Fruit fly (Drosophila melanogaster) whole organism, embryonic: Measurements from ENCODE around the gene Girdin.

Source experiments
- Awh ChIP-seq: fragments of 200-800 bp; sonication (Bioruptor generic); IDR thresholded peaks from 2 replicates; pipeline ENCODE4, ENCODE4 v1.3.6; 2022; ENCODE audit warnings: missing biosample characterization, missing genetic modification characterization
- CG1024 ChIP-seq: fragments of 200-800 bp; sonication (Bioruptor generic); IDR thresholded peaks from 2 replicates; pipeline ENCODE4 v1.3.6; 2022; ENCODE audit warnings: missing biosample characterization, missing genetic modification characterization
- CG10366 ChIP-seq: fragments of 200-800 bp; sonication (Bioruptor generic); IDR thresholded peaks from 2 replicates; pipeline ENCODE4 v1.3.6; 2022; ENCODE audit warnings: missing biosample characterization, missing genetic modification characterization
- CG12299 ChIP-seq: fragments of 200-800 bp; sonication (Bioruptor generic); optimal IDR thresholded peaks from 2 replicates; lab custom pipeline; 2018; ENCODE audit warnings: missing biosample characterization, mild to moderate bottlenecking, missing genetic modification characterization
- CG12659 ChIP-seq: fragments of 200-800 bp; sonication (Bioruptor generic); optimal IDR thresholded peaks from 3 replicates; lab custom pipeline; 2017; ENCODE audit warnings: mild to moderate bottlenecking, missing biosample characterization, missing genetic modification reagents, missing genetic modification characterization
- CG13296 ChIP-seq: fragments of 200-800 bp; sonication (Bioruptor generic); optimal IDR thresholded peaks from 3 replicates; lab custom pipeline; 2018; ENCODE audit warnings: missing biosample characterization, mild to moderate bottlenecking, missing genetic modification characterization
- CG13894 ChIP-seq: fragments of 200-800 bp; sonication (Bioruptor generic); optimal IDR thresholded peaks from 3 replicates; lab custom pipeline; 2018; ENCODE audit warnings: missing biosample characterization, mild to moderate bottlenecking, missing genetic modification characterization, moderate library complexity
- CG16779 ChIP-seq: fragments of 200-800 bp; sonication (Bioruptor generic); IDR thresholded peaks from 2 replicates; pipeline ENCODE4 v1.3.6; 2022; ENCODE audit warnings: missing biosample characterization, missing genetic modification characterization
- CG18262 ChIP-seq: fragments of 200-800 bp; optimal IDR thresholded peaks from 3 replicates; lab custom pipeline; 2019; ENCODE audit warnings: missing biosample characterization, mild to moderate bottlenecking, missing genetic modification characterization, moderate library complexity
- CG2120 ChIP-seq: fragments of 200-800 bp; sonication (Bioruptor generic); optimal IDR thresholded peaks from 3 replicates; lab custom pipeline; 2016; ENCODE audit warnings: missing biosample characterization, missing genetic modification characterization
- CG2202 ChIP-seq: fragments of 200-800 bp; sonication (Bioruptor generic); optimal IDR thresholded peaks from 2 replicates; lab custom pipeline; 2018; ENCODE audit warnings: missing biosample characterization, mild to moderate bottlenecking, missing genetic modification characterization
- CG30431 ChIP-seq: fragments of 200-800 bp; sonication (Bioruptor generic); optimal IDR thresholded peaks from 2 replicates; lab custom pipeline; 2017; ENCODE audit warnings: missing biosample characterization, missing genetic modification characterization
- CG31365 ChIP-seq: fragments of 200-800 bp; sonication (Bioruptor generic); optimal IDR thresholded peaks from 2 replicates; lab custom pipeline; 2018; ENCODE audit warnings: missing biosample characterization, mild to moderate bottlenecking, missing genetic modification characterization
- CG31441 ChIP-seq: fragments of 200-800 bp; sonication (Bioruptor generic); IDR thresholded peaks from 2 replicates; pipeline ENCODE4 v1.3.6; 2022; ENCODE audit warnings: missing biosample characterization, missing genetic modification characterization
- CG3163 ChIP-seq: fragments of 200-800 bp; sonication (Bioruptor generic); optimal IDR thresholded peaks from 3 replicates; lab custom pipeline; 2016; ENCODE audit warnings: missing biosample characterization, missing genetic modification characterization
- CG3407 ChIP-seq: fragments of 200-800 bp; sonication (Bioruptor generic); optimal IDR thresholded peaks from 2 replicates; lab custom pipeline; 2018; ENCODE audit warnings: missing biosample characterization, mild to moderate bottlenecking, missing genetic modification characterization
- CG34224 ChIP-seq: fragments of 200-800 bp; sonication (Bioruptor generic); IDR thresholded peaks from 3 replicates; pipeline ENCODE4 v1.3.6; 2022; ENCODE audit warnings: missing biosample characterization, missing genetic modification characterization; ENCODE audit not compliant: partially characterized antibody
- CG4424 ChIP-seq: fragments of 200-800 bp; sonication (Bioruptor generic); optimal IDR thresholded peaks from 3 replicates; lab custom pipeline; 2016; ENCODE audit warnings: missing biosample characterization, missing genetic modification characterization
- CG7556 ChIP-seq: fragments of 200-800 bp; sonication (Bioruptor generic); optimal IDR thresholded peaks from 2 replicates; lab custom pipeline; 2017; ENCODE audit warnings: missing biosample characterization, mild to moderate bottlenecking, missing genetic modification characterization
- CG8281 ChIP-seq: fragments of 200-800 bp; sonication (Bioruptor generic); optimal IDR thresholded peaks from 2 replicates; lab custom pipeline; 2018; ENCODE audit warnings: missing biosample characterization, mild to moderate bottlenecking, missing genetic modification characterization, moderate library complexity
- CG8359 ChIP-seq: fragments of 200-800 bp; sonication (Bioruptor generic); optimal IDR thresholded peaks from 2 replicates; lab custom pipeline; 2017; ENCODE audit warnings: missing biosample characterization, mild to moderate bottlenecking, missing genetic modification characterization, borderline replicate concordance
- CG8924 ChIP-seq: fragments of 200-800 bp; optimal IDR thresholded peaks from 3 replicates; lab custom pipeline; 2019; ENCODE audit warnings: missing biosample characterization, mild to moderate bottlenecking, missing genetic modification characterization, moderate library complexity
- CG9727 ChIP-seq: fragments of 200-800 bp; sonication (Bioruptor generic); optimal IDR thresholded peaks from 3 replicates; lab custom pipeline; 2017; ENCODE audit warnings: missing biosample characterization, mild to moderate bottlenecking, missing genetic modification characterization
- CkIIα-i1 ChIP-seq: fragments of 200-800 bp; sonication (Bioruptor generic); IDR thresholded peaks from 2 replicates; pipeline ENCODE4 v1.3.6; 2022; ENCODE audit warnings: missing biosample characterization, missing genetic modification characterization
- D19A ChIP-seq: fragments of 200-800 bp; optimal IDR thresholded peaks from 3 replicates; lab custom pipeline; 2019; ENCODE audit warnings: missing biosample characterization, mild to moderate bottlenecking, missing genetic modification characterization, moderate library complexity
- Doc3 ChIP-seq: fragments of 200-800 bp; sonication (Bioruptor generic); IDR thresholded peaks from 3 replicates; pipeline ENCODE4 v1.3.6; 2022; ENCODE audit warnings: missing biosample characterization, missing genetic modification characterization; ENCODE audit not compliant: partially characterized antibody
- E2f2 ChIP-seq: fragments of 200-800 bp; sonication (Bioruptor generic); IDR thresholded peaks from 2 replicates; pipeline ENCODE4 v1.3.6; 2022; ENCODE audit warnings: missing biosample characterization, missing genetic modification characterization
- Gsc ChIP-seq: fragments of 200-800 bp; sonication (Bioruptor generic); IDR thresholded peaks from 2 replicates; pipeline ENCODE4 v1.3.6; 2022; ENCODE audit warnings: missing biosample characterization, missing genetic modification characterization
- Hand ChIP-seq: fragments of 200-800 bp; sonication (Bioruptor generic); optimal IDR thresholded peaks from 2 replicates; lab custom pipeline; 2017; ENCODE audit warnings: mild to moderate bottlenecking, missing biosample characterization, missing genetic modification reagents, missing genetic modification characterization
- Hmx ChIP-seq: fragments of 200-800 bp; sonication (Bioruptor generic); optimal IDR thresholded peaks from 2 replicates; lab custom pipeline; 2016; ENCODE audit warnings: missing biosample characterization, missing genetic modification characterization
- MTF-1 ChIP-seq: fragments of 200-800 bp; sonication (Bioruptor generic); optimal IDR thresholded peaks from 2 replicates; lab custom pipeline; 2018; ENCODE audit warnings: missing biosample characterization, mild to moderate bottlenecking, missing genetic modification characterization, borderline replicate concordance
- Max ChIP-seq: fragments of 200-800 bp; sonication (Bioruptor generic); optimal IDR thresholded peaks from 2 replicates; lab custom pipeline; 2016; ENCODE audit warnings: missing biosample characterization, mild to moderate bottlenecking, missing genetic modification characterization
- Ptx1 ChIP-seq: fragments of 200-800 bp; sonication (Bioruptor generic); IDR thresholded peaks from 2 replicates; pipeline ENCODE4 v1.3.6; 2022; ENCODE audit warnings: missing biosample characterization, missing genetic modification characterization
- Rfx ChIP-seq: fragments of 200-800 bp; sonication (Bioruptor generic); IDR thresholded peaks from 2 replicates; pipeline ENCODE4 v1.3.6; 2022; ENCODE audit warnings: missing biosample characterization, missing genetic modification characterization
- Side ChIP-seq: fragments of 200-800 bp; sonication (Bioruptor generic); optimal IDR thresholded peaks from 2 replicates; lab custom pipeline; 2016; ENCODE audit warnings: missing biosample characterization, missing genetic modification characterization
- Six4 ChIP-seq: fragments of 200-800 bp; sonication (Bioruptor generic); optimal IDR thresholded peaks from 2 replicates; lab custom pipeline; 2016; ENCODE audit warnings: missing biosample characterization, missing genetic modification characterization
- YL-1 ChIP-seq: fragments of 200-800 bp; sonication (Bioruptor generic); optimal IDR thresholded peaks from 3 replicates; lab custom pipeline; 2017; ENCODE audit warnings: missing biosample characterization, mild to moderate bottlenecking, missing genetic modification characterization
- aop ChIP-seq: fragments of 200-800 bp; sonication (Bioruptor generic); IDR thresholded peaks from 2 replicates; pipeline ENCODE4 v1.3.6; 2022; ENCODE audit warnings: missing biosample characterization, missing genetic modification characterization
- chn ChIP-seq: fragments of 200-800 bp; sonication (Bioruptor generic); optimal IDR thresholded peaks from 2 replicates; lab custom pipeline; 2016; ENCODE audit warnings: missing biosample characterization, missing genetic modification characterization
- dimm ChIP-seq: fragments of 200-800 bp; sonication (Bioruptor generic); IDR thresholded peaks from 2 replicates; pipeline ENCODE4 v1.3.6; 2022; ENCODE audit warnings: missing biosample characterization, missing genetic modification characterization
- exex ChIP-seq: fragments of 200-800 bp; sonication (Bioruptor generic); optimal IDR thresholded peaks from 4 replicates; lab custom pipeline; 2018; ENCODE audit warnings: missing biosample characterization, mild to moderate bottlenecking, missing genetic modification characterization, moderate library complexity
- gfzf ChIP-seq: fragments of 200-800 bp; sonication (Bioruptor generic); optimal IDR thresholded peaks from 2 replicates; lab custom pipeline; 2016; ENCODE audit warnings: missing biosample characterization, mild to moderate bottlenecking, missing genetic modification characterization, moderate library complexity
- jing ChIP-seq: fragments of 200-800 bp; sonication (Bioruptor generic); optimal IDR thresholded peaks from 2 replicates; lab custom pipeline; 2018; ENCODE audit warnings: missing biosample characterization, mild to moderate bottlenecking, missing genetic modification characterization
- maf-S ChIP-seq: fragments of 200-800 bp; sonication (Bioruptor generic); optimal IDR thresholded peaks from 2 replicates; lab custom pipeline; 2016; ENCODE audit warnings: missing biosample characterization, missing genetic modification characterization
- nerfin-2 ChIP-seq: fragments of 200-800 bp; sonication (Bioruptor generic); IDR thresholded peaks from 2 replicates; pipeline ENCODE4 v1.3.6; 2022; ENCODE audit warnings: missing biosample characterization, missing genetic modification characterization; ENCODE audit not compliant: partially characterized antibody
- ro ChIP-seq: fragments of 200-800 bp; sonication (Bioruptor generic); IDR thresholded peaks from 2 replicates; pipeline ENCODE4 v1.3.6; 2022; ENCODE audit warnings: missing biosample characterization, missing genetic modification characterization
- sd ChIP-seq: fragments of 200-800 bp; sonication (Bioruptor generic); optimal IDR thresholded peaks from 3 replicates; lab custom pipeline; 2018; ENCODE audit warnings: missing biosample characterization, mild to moderate bottlenecking, missing genetic modification characterization, moderate library complexity
- shn ChIP-seq: fragments of 200-800 bp; sonication (Bioruptor generic); optimal IDR thresholded peaks from 3 replicates; lab custom pipeline; 2016; ENCODE audit warnings: missing biosample characterization, missing genetic modification characterization
- sisA ChIP-seq: fragments of 200-800 bp; sonication (Bioruptor generic); IDR thresholded peaks from 2 replicates; pipeline ENCODE4 v1.3.6; 2022; ENCODE audit warnings: missing biosample characterization, missing genetic modification characterization
- tgo ChIP-seq: fragments of 200-800 bp; sonication (Bioruptor generic); IDR thresholded peaks from 3 replicates; pipeline ENCODE4 v1.3.6; 2022; ENCODE audit warnings: missing biosample characterization, missing genetic modification characterization
- trem ChIP-seq: fragments of 200-800 bp; optimal IDR thresholded peaks from 3 replicates; lab custom pipeline; 2019; ENCODE audit warnings: missing biosample characterization, mild to moderate bottlenecking, missing genetic modification characterization, moderate library complexity
- wor ChIP-seq: fragments of 200-800 bp; sonication (Bioruptor generic); IDR thresholded peaks from 2 replicates; pipeline ENCODE4 v1.3.6; 2022; ENCODE audit warnings: missing biosample characterization, missing genetic modification characterization

Gene Girdin

DNA sequence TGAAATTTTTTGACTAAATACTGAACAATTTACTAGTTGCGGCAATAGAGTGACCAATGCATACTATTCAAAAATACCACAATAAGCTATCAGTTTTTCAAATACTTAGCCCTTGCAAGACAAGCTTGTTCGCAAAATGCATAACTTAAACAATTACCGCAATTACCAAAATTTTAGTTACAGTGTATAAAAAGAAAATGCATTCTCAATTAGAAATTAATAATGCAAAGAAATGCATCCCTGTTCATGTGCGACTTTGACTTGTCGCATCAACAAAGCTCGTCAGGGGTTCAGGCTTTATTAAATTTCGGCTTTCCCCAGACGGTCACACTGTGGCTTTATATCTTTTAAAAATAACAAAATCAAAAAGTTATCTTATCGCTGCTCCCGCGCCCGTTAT, 40.1 kb downstream of the Girdin start, which contains the start of the genes hob and nSMase (continued):
- TF ChIP-seq Gsc (no peak), CG1024 (GFP tag; lab: Robert Waterston, UW) (no peak), E2f2 (GFP tag; lab: Robert Waterston, UW) (peak; percentile 61; the same call in 1 of the 2 replicates), gfzf (GFP tag; lab: Kevin White, UChicago) (peak; percentile 95), nerfin-2 (GFP tag; lab: Robert Waterston, UW) (no peak), Rfx (no peak), CG13894 (tag; lab: Kevin White, UChicago) (no peak), ro (no peak), D19A (tag; lab: Kevin White, UChicago) (no peak), Hmx (no peak), Side (GFP tag; lab: Kevin White, UChicago) (no peak), trem (tag; lab: Kevin White, UChicago) (peak; percentile 70), CG13296 (GFP tag; lab: Kevin White, UChicago) (no peak), exex (tag; lab: Kevin White, UChicago) (no peak), CG31365 (tag; lab: Kevin White, UChicago) (no peak), CkIIα-i1 (GFP tag; lab: Robert Waterston, UW) (no peak), YL-1 (GFP tag; lab: Kevin White, UChicago) (peak; percentile 71), CG2120 (peak; percentile 43), chn (no peak), sisA (GFP tag; lab: Robert Waterston, UW) (no peak), CG31441 (GFP tag; lab: Robert Waterston, UW) (no peak), aop (GFP tag; lab: Robert Waterston, UW) (no peak), CG3407 (GFP tag; lab: Kevin White, UChicago) (no peak), Max (peak; percentile 33), CG4424 (GFP tag; lab: Kevin White, UChicago) (no peak), CG10366 (GFP tag; lab: Robert Waterston, UW) (no peak), sd (tag; lab: Kevin White, UChicago) (no peak), CG7556 (GFP tag; lab: Kevin White, UChicago) (no peak), Six4 (GFP tag; lab: Kevin White, UChicago) (no peak), tgo (no peak), CG12659 (GFP tag; lab: Kevin White, UChicago) (peak; percentile 70), MTF-1 (GFP tag; lab: Kevin White, UChicago) (no peak), Ptx1 (GFP tag; lab: Robert Waterston, UW) (no peak), Doc3 (GFP tag; lab: Robert Waterston, UW) (no peak), CG9727 (GFP tag; lab: Kevin White, UChicago) (no peak), CG8281 (no peak), CG12299 (tag; lab: Kevin White, UChicago) (no peak), Awh (GFP tag; lab: Robert Waterston, UW) (no peak), CG3163 (GFP tag; lab: Kevin White, UChicago) (no peak), jing (no peak), maf-S (GFP tag; lab: Kevin White, UChicago) (no peak), CG8924 (tag; lab: Kevin White, UChicago) (no peak), wor (GFP tag; lab: Robert Waterston, UW) (no peak), CG8359 (GFP tag; lab: Kevin White, UChicago) (no peak), CG30431 (GFP tag; lab: Kevin White, UChicago) (no peak), Hand (GFP tag; lab: Kevin White, UChicago) (no peak), CG16779 (GFP tag; lab: Robert Waterston, UW) (no peak), CG34224 (no peak), CG2202 (no peak), dimm (GFP tag; lab: Robert Waterston, UW) (no peak), CG18262 (no peak), shn (GFP tag; lab: Kevin White, UChicago) (no peak)
